Fruit fly (Drosophila melanogaster): ENCODE measurements around the gene Reg-2.
A peak's percentile ranks its signal among the peaks of the same experiment; 100 is the strongest.

Reg-2 gene

dm6 chr3L:627819-628601 is 21.6 kb upstream of the Reg-2 start:
- TF ChIP-seq noc (tag; optimal IDR thresholded peaks at IDR 0.05), result peak; percentile 74

- TF ChIP-seq noc (tag; optimal IDR thresholded peaks at IDR 0.05), result no peak
These were observed 21.0 kb upstream of the Reg-2 start for dm6 chr3L:627370-627769.

dm6 chr3L:626498-627369 is 20.4 kb upstream of the Reg-2 start:
- peak; percentile 20 for TF ChIP-seq noc (tag; optimal IDR thresholded peaks at IDR 0.05)

dm6 chr3L:625899-626298 is 19.5 kb upstream of the Reg-2 start:
- TF ChIP-seq noc (tag; optimal IDR thresholded peaks at IDR 0.05), result no peak

- no peak for TF ChIP-seq noc (tag; optimal IDR thresholded peaks at IDR 0.05)
These were observed 18.0 kb upstream of the Reg-2 start for dm6 chr3L:624203-624914.

- TF ChIP-seq noc (tag; optimal IDR thresholded peaks at IDR 0.05), result no peak
These were observed 17.2 kb upstream of the Reg-2 start for dm6 chr3L:623556-623955.

- no peak for TF ChIP-seq noc (tag; optimal IDR thresholded peaks at IDR 0.05)
These were observed 16.0 kb upstream of the Reg-2 start for dm6 chr3L:622357-622834.

- no peak for TF ChIP-seq noc (tag; optimal IDR thresholded peaks at IDR 0.05)
These were observed 15.0 kb upstream of the Reg-2 start for dm6 chr3L:621097-621967.

dm6 chr3L:619427-620308 is 13.3 kb upstream of the Reg-2 start:
- TF ChIP-seq noc (tag; optimal IDR thresholded peaks at IDR 0.05), result no peak

dm6 chr3L:618347-619272 is 12.2 kb upstream of the Reg-2 start:
- TF ChIP-seq noc (tag; optimal IDR thresholded peaks at IDR 0.05), result no peak

dm6 chr3L:617926-618325 is 11.6 kb upstream of the Reg-2 start:
- TF ChIP-seq noc (tag; optimal IDR thresholded peaks at IDR 0.05), result no peak

dm6 chr3L:616482-617148 is 10.2 kb upstream of the Reg-2 start:
- peak; percentile 62 for TF ChIP-seq noc (tag; optimal IDR thresholded peaks at IDR 0.05)

dm6 chr3L:616099-616481 is 9.7 kb upstream of the Reg-2 start:
- no peak for TF ChIP-seq noc (tag; optimal IDR thresholded peaks at IDR 0.05)
